Worm (Caenorhabditis elegans) whole organism, L2 larva: ENCODE data around the gene mrps-18C.

ENCODE experiments used
- R02D3.7 ChIP-seq: fragments of 150-350 bp; optimal IDR thresholded peaks from 2 replicates; lab custom pipeline; 2014; ENCODE audit warnings: missing biosample characterization, missing genetic modification characterization
- aly-2 ChIP-seq: fragments of 150-350 bp; optimal IDR thresholded peaks from 2 replicates; lab custom pipeline; 2014; ENCODE audit warnings: missing biosample characterization, missing genetic modification characterization
- ceh-82 ChIP-seq: fragments of 150-350 bp; optimal IDR thresholded peaks from 2 replicates; lab custom pipeline; 2014; ENCODE audit warnings: missing biosample characterization, missing genetic modification characterization
- crh-2 ChIP-seq: sonication (generic microtip); optimal IDR thresholded peaks from 2 replicates; lab custom pipeline; 2017; ENCODE audit warnings: missing biosample characterization, missing genetic modification characterization
- lin-13 ChIP-seq: fragments of 150-350 bp; optimal IDR thresholded peaks from 2 replicates; lab custom pipeline; 2014; ENCODE audit warnings: missing biosample characterization, missing genetic modification reagents, missing genetic modification characterization
- nhr-10 ChIP-seq: sonication (generic microtip); optimal IDR thresholded peaks from 2 replicates; lab custom pipeline; 2017; ENCODE audit warnings: missing biosample characterization, missing genetic modification characterization
- nhr-11 ChIP-seq: fragments of 150-350 bp; optimal IDR thresholded peaks from 2 replicates; lab custom pipeline; 2014; ENCODE audit warnings: missing biosample characterization, missing genetic modification characterization
- nhr-23 ChIP-seq: fragments of 150-350 bp; optimal IDR thresholded peaks from 2 replicates; lab custom pipeline; 2014; ENCODE audit warnings: missing biosample characterization, missing genetic modification reagents, missing genetic modification characterization
- nhr-237 ChIP-seq: fragments of 150-350 bp; optimal IDR thresholded peaks from 2 replicates; lab custom pipeline; 2014; ENCODE audit warnings: missing biosample characterization, missing genetic modification characterization
- nhr-25 ChIP-seq: fragments of 150-350 bp; sonication (generic microtip); optimal IDR thresholded peaks from 3 replicates; lab custom pipeline; 2014; ENCODE audit warnings: missing biosample characterization, missing genetic modification characterization
- nhr-6 ChIP-seq: fragments of 150-350 bp; optimal IDR thresholded peaks from 2 replicates; lab custom pipeline; 2014; ENCODE audit warnings: missing biosample characterization, missing genetic modification characterization
- nhr-77 ChIP-seq: fragments of 150-350 bp; optimal IDR thresholded peaks from 2 replicates; lab custom pipeline; 2014; ENCODE audit warnings: missing biosample characterization, missing genetic modification characterization
- ztf-11 ChIP-seq: sonication (generic microtip); optimal IDR thresholded peaks from 2 replicates; lab custom pipeline; 2017; ENCODE audit warnings: missing biosample characterization, missing genetic modification characterization
- ztf-4 ChIP-seq: fragments of 150-350 bp; optimal IDR thresholded peaks from 2 replicates; lab custom pipeline; 2014; ENCODE audit warnings: missing biosample characterization, missing genetic modification characterization

- TF ChIP-seq nhr-77 (tag; lab: Kevin White, UChicago) (no peak), nhr-237 (tag; lab: Kevin White, UChicago) (no peak), aly-2 (tag; lab: Kevin White, UChicago) (no peak), R02D3.7 (tag; lab: Kevin White, UChicago) (no peak), ztf-11 (tag; lab: Kevin White, UChicago) (no peak), nhr-23 (tag; lab: Kevin White, UChicago) (no peak), ztf-4 (tag; lab: Kevin White, UChicago) (no peak), ceh-82 (tag; lab: Kevin White, UChicago) (no peak), lin-13 (peak; percentile 41), nhr-6 (no peak), nhr-25 (tag; lab: Kevin White, UChicago) (peak; percentile 44), nhr-11 (tag; lab: Kevin White, UChicago) (no peak), crh-2 (tag; lab: Kevin White, UChicago) (peak; percentile 66), nhr-10 (tag; lab: Kevin White, UChicago) (no peak)
Observed at ce11 chrIII:4912317-4912716, 23.1 kb upstream of the mrps-18C start, which contains the start of the genes F26F4.9 and cee-1.
